Fruit fly (Drosophila melanogaster): Measurements from ENCODE around the gene CG13949.

The CG13949 gene

dm6 chr2L:901363-901762 is 46.2 kb downstream of the CG13949 start:
- TF ChIP-seq Met (GFP tag; optimal IDR thresholded peaks at IDR 0.05) (peak; percentile 6), topi (GFP tag; optimal IDR thresholded peaks at IDR 0.05) (peak; percentile 9), CG31627 (GFP tag; optimal IDR thresholded peaks at IDR 0.05) (peak; percentile 20), svp (GFP tag) (peak; percentile 94), Eip78C (GFP tag) (peak; percentile 22), lz (GFP tag; optimal IDR thresholded peaks at IDR 0.05) (peak; percentile 15), esn (GFP tag; optimal IDR thresholded peaks at IDR 0.05) (peak; percentile 36), cyc (GFP tag; optimal IDR thresholded peaks at IDR 0.05) (peak; percentile 3), CG6163 (GFP tag; IDR thresholded peaks at IDR 0.05) (peak; percentile 8; the same call in 1 of the 3 replicates)

- TF ChIP-seq CG9139 (GFP tag; optimal IDR thresholded peaks at IDR 0.05) (no peak), Met (GFP tag; optimal IDR thresholded peaks at IDR 0.05) (no peak), Eip78C (GFP tag) (no peak), CG11902 (GFP tag; optimal IDR thresholded peaks at IDR 0.05) (no peak), eg (GFP tag; IDR thresholded peaks at IDR 0.05) (no peak), CG11762 (GFP tag; optimal IDR thresholded peaks at IDR 0.05; ENCODE audit: insufficient read depth) (no peak), CG6854 (GFP tag; optimal IDR thresholded peaks at IDR 0.05) (no peak), CG8319 (GFP tag; optimal IDR thresholded peaks at IDR 0.05) (no peak), CG6276 (GFP tag; optimal IDR thresholded peaks at IDR 0.05) (no peak), dsx (GFP tag; optimal IDR thresholded peaks at IDR 0.05; ENCODE audit: poor library complexity, severe bottlenecking) (no peak)
These were observed 48.6 kb downstream of the CG13949 start for dm6 chr2L:903748-904147.

Measured in whole organism, prepupa.